Worm (Caenorhabditis elegans) whole organism, L2 larva: ENCODE results near the gene sdz-37.

Experiments used
- C34F6.9 ChIP-seq: fragments of 150-350 bp; optimal IDR thresholded peaks from 2 replicates; lab custom pipeline; 2014; ENCODE audit warnings: missing biosample characterization, missing genetic modification characterization
- F13H6.1 ChIP-seq: sonication (generic microtip); optimal IDR thresholded peaks from 2 replicates; lab custom pipeline; 2016; ENCODE audit warnings: missing genetic modification characterization, missing compliant biosample characterization
- R02D3.7 ChIP-seq: fragments of 150-350 bp; optimal IDR thresholded peaks from 2 replicates; lab custom pipeline; 2014; ENCODE audit warnings: missing biosample characterization, missing genetic modification characterization
- Y55F3AM.14 ChIP-seq: fragments of 200-800 bp; sonication (Bioruptor generic); optimal IDR thresholded peaks from 2 replicates; lab custom pipeline; 2018; ENCODE audit warnings: mild to moderate bottlenecking, missing genetic modification characterization, missing compliant biosample characterization
- ZK546.5 ChIP-seq: sonication (generic microtip); optimal IDR thresholded peaks from 2 replicates; lab custom pipeline; 2017; ENCODE audit warnings: missing biosample characterization, missing genetic modification characterization
- alr-1 ChIP-seq: fragments of 150-350 bp; optimal IDR thresholded peaks from 2 replicates; lab custom pipeline; 2014; ENCODE audit warnings: missing biosample characterization, missing genetic modification characterization
- blmp-1 ChIP-seq: sonication (generic microtip); optimal IDR thresholded peaks from 2 replicates; lab custom pipeline; 2017; ENCODE audit warnings: missing genetic modification characterization, mild to moderate bottlenecking, missing compliant biosample characterization, antibody characterized with exemption, moderate library complexity; ENCODE audit not compliant: insufficient read depth
- ceh-16 ChIP-seq: fragments of 150-350 bp; optimal IDR thresholded peaks from 2 replicates; lab custom pipeline; 2014; ENCODE audit warnings: missing biosample characterization, missing genetic modification characterization
- ceh-82 ChIP-seq: fragments of 150-350 bp; optimal IDR thresholded peaks from 2 replicates; lab custom pipeline; 2014; ENCODE audit warnings: missing biosample characterization, missing genetic modification characterization
- crh-2 ChIP-seq: sonication (generic microtip); optimal IDR thresholded peaks from 2 replicates; lab custom pipeline; 2017; ENCODE audit warnings: missing biosample characterization, missing genetic modification characterization
- egl-27 ChIP-seq: sonication (generic microtip); optimal IDR thresholded peaks from 3 replicates; lab custom pipeline; 2017; ENCODE audit warnings: missing biosample characterization, missing genetic modification reagents, missing genetic modification characterization
- elt-3 ChIP-seq: sonication (generic microtip); optimal IDR thresholded peaks from 2 replicates; lab custom pipeline; 2017; ENCODE audit warnings: missing biosample characterization, missing genetic modification characterization
- gmeb-1 ChIP-seq: fragments of 150-350 bp; optimal IDR thresholded peaks from 2 replicates; lab custom pipeline; 2014; ENCODE audit warnings: missing biosample characterization, missing genetic modification characterization
- lin-11 ChIP-seq: fragments of 150-350 bp; sonication (generic microtip); optimal IDR thresholded peaks from 2 replicates; lab custom pipeline; 2014; ENCODE audit warnings: missing biosample characterization, missing genetic modification characterization, inconsistent platforms, mixed read lengths
- lin-13 ChIP-seq: fragments of 150-350 bp; optimal IDR thresholded peaks from 2 replicates; lab custom pipeline; 2014; ENCODE audit warnings: missing biosample characterization, missing genetic modification reagents, missing genetic modification characterization
- lin-39 ChIP-seq: fragments of 150-350 bp; optimal IDR thresholded peaks from 2 replicates; lab custom pipeline; 2014; ENCODE audit warnings: missing biosample characterization, missing genetic modification reagents, missing genetic modification characterization
- lsy-2 ChIP-seq, 2 experiments: fragments of 150-350 bp in 1 of 2; sonication (generic microtip) in 1 of 2; optimal IDR thresholded peaks; 2 replicates each; lab custom pipeline; 2014 to 2017; ENCODE audit warnings: missing biosample characterization in 2 of 2, missing genetic modification characterization in 2 of 2
- mbf-1 ChIP-seq: sonication (generic microtip); optimal IDR thresholded peaks from 2 replicates; lab custom pipeline; 2017; ENCODE audit warnings: missing biosample characterization, missing genetic modification characterization
- nhr-12 ChIP-seq: fragments of 150-350 bp; optimal IDR thresholded peaks from 2 replicates; lab custom pipeline; 2014; ENCODE audit warnings: missing biosample characterization, missing genetic modification characterization
- nhr-129 ChIP-seq: fragments of 150-350 bp; optimal IDR thresholded peaks from 2 replicates; lab custom pipeline; 2014; ENCODE audit warnings: missing biosample characterization, missing genetic modification characterization
- nhr-25 ChIP-seq: fragments of 150-350 bp; sonication (generic microtip); optimal IDR thresholded peaks from 3 replicates; lab custom pipeline; 2014; ENCODE audit warnings: missing biosample characterization, missing genetic modification characterization
- nhr-6 ChIP-seq: fragments of 150-350 bp; optimal IDR thresholded peaks from 2 replicates; lab custom pipeline; 2014; ENCODE audit warnings: missing biosample characterization, missing genetic modification characterization
- nhr-77 ChIP-seq: fragments of 150-350 bp; optimal IDR thresholded peaks from 2 replicates; lab custom pipeline; 2014; ENCODE audit warnings: missing biosample characterization, missing genetic modification characterization
- peb-1 ChIP-seq: fragments of 150-350 bp; optimal IDR thresholded peaks from 2 replicates; lab custom pipeline; 2014; ENCODE audit warnings: missing biosample characterization, missing genetic modification characterization
- sem-4 ChIP-seq: fragments of 150-350 bp; optimal IDR thresholded peaks from 2 replicates; lab custom pipeline; 2014; ENCODE audit warnings: missing biosample characterization, missing genetic modification reagents, missing genetic modification characterization
- sma-3 ChIP-seq: sonication (generic microtip); optimal IDR thresholded peaks from 2 replicates; lab custom pipeline; 2016; ENCODE audit warnings: missing genetic modification reagents, missing genetic modification characterization, missing compliant biosample characterization
- sma-9 ChIP-seq, 2 experiments: fragments of 150-350 bp in 1 of 2; sonication (generic microtip) in 1 of 2; optimal IDR thresholded peaks; 2 replicates each; lab custom pipeline; 2014 to 2016; ENCODE audit warnings: missing genetic modification characterization in 2 of 2, mild to moderate bottlenecking in 1 of 2, missing biosample characterization in 1 of 2, missing compliant biosample characterization in 1 of 2, missing genetic modification reagents in 1 of 2, moderate library complexity in 1 of 2
- unc-39 ChIP-seq: fragments of 150-350 bp; optimal IDR thresholded peaks from 2 replicates; lab custom pipeline; 2014; ENCODE audit warnings: missing biosample characterization, missing genetic modification characterization
- unc-55 ChIP-seq: fragments of 150-350 bp; sonication (generic microtip); optimal IDR thresholded peaks from 3 replicates; lab custom pipeline; 2014; ENCODE audit warnings: missing biosample characterization, missing genetic modification reagents, missing genetic modification characterization
- unc-62 ChIP-seq: fragments of 150-350 bp; optimal IDR thresholded peaks from 2 replicates; lab custom pipeline; 2014; ENCODE audit warnings: missing biosample characterization, missing genetic modification reagents, missing genetic modification characterization
- zag-1 ChIP-seq: fragments of 150-350 bp; optimal IDR thresholded peaks from 2 replicates; lab custom pipeline; 2014; ENCODE audit warnings: missing biosample characterization, missing genetic modification characterization
- ztf-1 ChIP-seq: fragments of 200-800 bp; sonication (Bioruptor generic); conservative IDR thresholded peaks from 2 replicates; pipeline ENCODE4 v1.3.6; 2022; ENCODE audit warnings: missing genetic modification characterization, missing compliant biosample characterization
- ztf-11 ChIP-seq: sonication (generic microtip); optimal IDR thresholded peaks from 2 replicates; lab custom pipeline; 2017; ENCODE audit warnings: missing biosample characterization, missing genetic modification characterization

sdz-37 gene

DNA sequence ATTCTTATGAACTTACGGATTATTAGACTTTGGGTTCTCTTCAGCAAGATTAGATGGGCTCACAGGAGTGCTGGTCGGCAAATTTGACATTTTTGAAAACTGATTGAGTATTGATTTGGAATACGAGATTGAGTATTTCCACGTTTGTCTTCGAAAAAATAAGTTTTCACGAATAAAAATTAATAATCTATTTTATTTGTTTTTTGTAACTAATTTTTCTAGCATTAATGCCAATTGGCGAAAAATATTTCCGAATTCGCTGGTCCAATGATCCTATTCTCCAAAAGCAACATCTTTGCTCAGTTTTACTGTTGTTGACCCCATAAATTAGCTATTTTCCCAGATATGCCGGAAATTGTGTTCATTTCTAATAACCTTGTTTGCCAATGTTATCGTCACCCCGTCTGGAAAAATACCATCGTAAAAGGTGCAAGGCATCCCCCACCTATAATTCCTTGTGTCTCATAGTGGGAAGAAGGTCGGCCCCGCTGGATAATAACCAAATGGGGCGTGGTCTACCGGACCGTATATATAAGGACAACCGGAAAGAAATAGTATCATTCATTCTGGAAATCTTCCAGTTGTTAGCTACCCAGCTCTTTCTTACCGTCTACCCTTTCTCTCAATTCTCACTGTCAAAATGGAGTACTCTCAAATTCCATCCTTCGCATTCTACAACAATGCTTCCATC is at the start of gene sdz-37, which contains the start of gene ZK673.6:
Gene sdz-37 (plus strand): TSS at position 641 of the 691 bp plus-strand sequence.
Gene ZK673.6 (minus strand): TSS at position 101 of the 691 bp plus-strand sequence.
- TF ChIP-seq elt-3 (tag; lab: Kevin White, UChicago) (no peak), nhr-6 (tag; lab: Kevin White, UChicago) (no peak), zag-1 (tag; lab: Kevin White, UChicago) (no peak), nhr-77 (tag; lab: Kevin White, UChicago) (no peak), peb-1 (no peak)
- TF ChIP-seq, all 48 proteins: peak for 0

DNA sequence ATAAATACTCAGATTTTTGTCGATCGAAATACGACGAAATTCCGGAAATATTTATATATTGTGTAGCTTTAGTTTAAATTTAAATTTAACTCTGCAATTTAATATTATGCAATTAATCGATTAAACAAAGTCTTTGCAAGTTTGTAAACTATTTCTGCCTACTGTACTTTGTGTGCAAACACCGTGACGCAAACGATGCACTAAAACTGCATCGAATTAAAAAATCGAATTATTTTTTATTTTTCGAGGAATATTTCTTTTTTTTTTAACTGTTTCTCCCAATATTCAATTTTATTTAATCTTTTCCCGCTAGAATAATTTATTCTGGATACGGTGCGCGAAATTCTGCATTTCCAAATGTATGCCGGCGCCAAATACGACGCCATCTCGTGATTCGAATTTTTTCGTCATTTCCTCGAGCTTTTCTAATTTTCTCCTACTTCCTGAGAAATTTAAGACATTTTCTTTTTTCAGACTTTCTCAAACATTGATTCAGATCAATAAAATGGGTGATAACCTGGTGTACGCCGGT is 48.3 kb upstream of the sdz-37 start, which contains the start of gene eif-2A:
Gene eif-2A (plus strand): TSS at position 469 of the 532 bp plus-strand sequence.
- TF ChIP-seq unc-62 (no peak), ztf-1 (GFP tag; lab: Robert Waterston, UW) (no peak), lsy-2 (tag; optimal IDR thresholded peaks at IDR 0.05; lab: Kevin White, UChicago) (peak; percentile 28 to 93), Y55F3AM.14 (no peak), nhr-25 (tag; lab: Kevin White, UChicago) (no peak), lin-13 (GFP tag; lab: Kevin White, UChicago) (peak; percentile 16), F13H6.1 (no peak), C34F6.9 (peak; percentile 16), unc-55 (peak; percentile 27), lin-39 (tag; lab: Kevin White, UChicago) (no peak), elt-3 (tag; lab: Kevin White, UChicago) (no peak), ceh-82 (tag; lab: Kevin White, UChicago) (no peak), gmeb-1 (tag; lab: Kevin White, UChicago) (peak; percentile 20), sma-9 (GFP tag; optimal IDR thresholded peaks at IDR 0.05; lab: Kevin White, UChicago) (no peak), sma-9 (tag; optimal IDR thresholded peaks at IDR 0.05; lab: Kevin White, UChicago) (no peak), peb-1 (no peak)

DNA sequence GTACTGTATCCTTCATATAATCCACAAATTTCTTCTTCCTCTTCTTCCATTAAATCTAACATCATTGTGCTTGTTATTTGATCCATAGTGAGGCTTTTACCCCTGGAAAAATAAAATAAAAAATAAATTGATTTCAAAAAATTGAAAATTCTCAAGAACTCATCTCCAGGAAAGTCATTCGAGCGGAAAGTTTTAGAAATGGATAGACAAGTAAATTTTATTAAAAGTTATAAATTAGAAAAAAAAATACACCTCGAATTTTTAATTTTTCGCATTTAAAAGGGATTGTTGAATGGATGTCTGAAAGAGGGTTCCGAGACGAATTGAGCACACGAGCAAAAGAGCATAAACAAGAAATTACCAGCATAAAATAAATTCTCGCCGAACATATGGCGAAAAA is 42.7 kb upstream of the sdz-37 start, which contains the start of gene frpr-21:
Gene frpr-21 (minus strand): TSS at position 101 of the 400 bp plus-strand sequence.
- TF ChIP-seq blmp-1 (tag; lab: Kevin White, UChicago): no peak
- no peak for TF ChIP-seq sem-4 (tag; lab: Kevin White, UChicago)
- no peak for TF ChIP-seq crh-2 (tag; lab: Kevin White, UChicago)
- no peak for TF ChIP-seq nhr-6 (tag; lab: Kevin White, UChicago)
- no peak for TF ChIP-seq lin-13 (GFP tag; lab: Kevin White, UChicago)
- no peak for TF ChIP-seq egl-27
- no peak for TF ChIP-seq nhr-129 (tag; lab: Kevin White, UChicago)
- no peak for TF ChIP-seq elt-3 (tag; lab: Kevin White, UChicago)
- TF ChIP-seq F13H6.1: no peak

DNA sequence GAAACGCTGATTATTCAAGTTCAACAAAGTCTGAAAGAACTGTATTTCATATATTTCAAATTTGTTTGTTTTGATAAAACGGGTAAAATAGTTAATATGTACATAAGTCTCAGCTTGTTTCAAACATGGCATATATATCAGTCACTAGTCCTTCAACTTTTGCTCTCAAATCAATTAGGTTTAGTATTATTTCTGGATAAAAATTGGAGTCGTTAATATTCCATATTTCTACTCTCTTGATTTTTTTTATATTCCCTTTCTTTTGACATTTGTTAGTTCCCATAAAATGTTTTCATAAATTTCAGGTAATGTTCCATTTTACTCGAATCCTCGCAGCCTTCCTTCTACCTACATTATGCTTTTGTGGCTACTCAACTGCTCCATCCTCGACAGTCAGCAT is 28.8 kb upstream of the sdz-37 start, which contains the start of gene cut-4:
Gene cut-4 (plus strand): TSS at position 301 of the 400 bp plus-strand sequence.
- TF ChIP-seq sma-3 (no peak), ceh-16 (no peak), blmp-1 (tag; lab: Kevin White, UChicago) (no peak), lin-13 (GFP tag; lab: Kevin White, UChicago) (no peak), lin-11 (tag; lab: Kevin White, UChicago) (no peak), mbf-1 (tag; lab: Kevin White, UChicago) (no peak), nhr-12 (tag; lab: Kevin White, UChicago) (no peak), nhr-77 (tag; lab: Kevin White, UChicago) (no peak), ZK546.5 (tag; lab: Kevin White, UChicago) (no peak), ztf-11 (tag; lab: Kevin White, UChicago) (no peak), lin-39 (tag; lab: Kevin White, UChicago) (no peak), elt-3 (tag; lab: Kevin White, UChicago) (no peak), R02D3.7 (tag; lab: Kevin White, UChicago) (no peak), Y55F3AM.14 (no peak), unc-62 (no peak), F13H6.1 (no peak), C34F6.9 (no peak), alr-1 (no peak), unc-39 (tag; lab: Kevin White, UChicago) (no peak)
